Fruit fly (Drosophila melanogaster): ENCODE results near the gene CG12945.
A peak's percentile ranks its signal among the peaks of the same experiment; 100 is the strongest.

CG12945 gene

DNA sequence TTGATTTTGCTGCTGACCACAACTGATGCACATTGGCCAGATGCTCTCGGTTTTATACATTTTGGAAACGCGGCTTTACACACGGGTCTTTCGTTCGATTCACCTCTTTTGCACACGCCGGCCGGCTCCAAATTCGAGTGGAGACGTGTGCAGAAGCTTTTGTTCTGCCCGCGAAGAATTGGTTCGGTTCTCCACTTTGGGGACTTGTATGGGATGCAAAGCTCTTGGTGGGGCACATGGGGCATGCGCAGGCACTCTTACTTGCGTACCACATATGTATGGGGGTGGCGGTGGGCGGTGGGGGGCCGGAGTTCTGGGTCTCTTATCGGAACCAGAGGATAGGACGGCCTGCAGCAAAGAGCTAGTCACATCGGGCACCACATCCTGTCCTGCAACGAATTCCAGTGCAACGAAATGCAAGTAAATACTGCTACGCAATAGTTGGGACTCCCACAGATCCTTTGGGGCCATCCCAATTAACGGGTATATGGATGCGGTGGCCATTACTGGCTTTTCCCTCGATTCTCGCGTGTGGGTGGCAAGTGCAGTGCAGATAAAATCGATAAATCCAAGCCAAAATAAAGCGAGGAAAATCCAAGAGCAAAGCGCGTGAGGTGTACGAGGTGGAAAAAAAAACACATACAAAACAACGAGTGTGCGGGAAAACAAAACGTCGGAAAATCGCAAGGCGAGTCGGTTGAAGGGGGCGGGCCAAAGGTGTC, 6.5 kb downstream of the CG12945 start, which contains the start of the genes MtnA and CG8500:
Gene MtnA (minus strand): TSS at position 30 of the 722 bp plus-strand sequence.
Gene CG8500 (plus strand): TSS at position 313 of the 722 bp plus-strand sequence.
- no peak for TF ChIP-seq Abd-B (GFP tag; optimal IDR thresholded peaks at IDR 0.05)
- TF ChIP-seq rgr (GFP tag; optimal IDR thresholded peaks at IDR 0.05): peak; percentile 48
- TF ChIP-seq h (GFP tag; optimal IDR thresholded peaks at IDR 0.05): peak; percentile 17
- TF ChIP-seq Rel (GFP tag; optimal IDR thresholded peaks at IDR 0.05): no peak
- TF ChIP-seq Rel (tag; optimal IDR thresholded peaks at IDR 0.05): peak; percentile 54
- peak; percentile 100 for TF ChIP-seq Vsx2 (GFP tag; optimal IDR thresholded peaks at IDR 0.05; ENCODE audit: partially characterized antibody)
- TF ChIP-seq woc (GFP tag; optimal IDR thresholded peaks at IDR 0.05): no peak
- peak; percentile 8 for TF ChIP-seq Myc (optimal IDR thresholded peaks at IDR 0.05)
- peak; percentile 100 for TF ChIP-seq Dif (GFP tag; optimal IDR thresholded peaks at IDR 0.05; ENCODE audit: partially characterized antibody)
- no peak for TF ChIP-seq psq (GFP tag; optimal IDR thresholded peaks at IDR 0.05)
- TF ChIP-seq dl (GFP tag; optimal IDR thresholded peaks at IDR 0.05; ENCODE audit: insufficient read depth in 1 of 2, partially characterized antibody in 2 of 2): peak; percentile 97 to 99
- TF ChIP-seq foxo (GFP tag; optimal IDR thresholded peaks at IDR 0.05): peak in 1 of 2 experiments; percentile 8
- no peak for TF ChIP-seq CG32264 (GFP tag; optimal IDR thresholded peaks at IDR 0.05)

dm6 chr3R:9783240-9783917, 7.6 kb downstream of the CG12945 start:
- TF ChIP-seq Dif (GFP tag; optimal IDR thresholded peaks at IDR 0.05; ENCODE audit: partially characterized antibody) (no peak), tai (GFP tag; optimal IDR thresholded peaks at IDR 0.05) (no peak), lola (GFP tag; optimal IDR thresholded peaks at IDR 0.05) (no peak), OdsH (GFP tag; optimal IDR thresholded peaks at IDR 0.05) (no peak), dl (GFP tag; optimal IDR thresholded peaks at IDR 0.05; ENCODE audit: insufficient read depth in 1 of 2, partially characterized antibody in 2 of 2) (no peak), Hnf4 (GFP tag; optimal IDR thresholded peaks at IDR 0.05) (peak; percentile 33)

DNA sequence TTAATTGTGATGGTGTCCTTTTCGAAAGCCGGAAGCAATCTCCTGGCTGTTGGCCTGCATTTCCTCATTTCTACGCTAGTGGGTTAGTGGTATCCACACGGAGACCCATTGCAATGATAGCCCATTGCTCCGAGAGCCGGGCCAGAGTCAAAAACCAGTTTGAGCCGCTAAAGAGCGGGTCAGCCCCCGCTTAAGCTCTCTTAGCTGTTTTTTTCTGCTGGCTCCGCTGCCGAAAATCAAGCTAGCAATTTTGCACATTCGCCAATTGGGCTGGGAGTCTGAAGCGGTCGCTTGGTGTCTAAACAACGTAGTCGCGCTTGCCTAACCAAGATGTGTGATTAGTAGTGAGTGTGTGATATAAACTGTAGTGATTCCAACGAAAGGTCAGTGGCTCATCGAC, 11.3 kb downstream of the CG12945 start, which contains the start of gene CG12947:
Gene CG12947 (plus strand): TSS at position 301 of the 400 bp plus-strand sequence.
- TF ChIP-seq GATAd (GFP tag; optimal IDR thresholded peaks at IDR 0.05) (no peak), Dfd (GFP tag; optimal IDR thresholded peaks at IDR 0.05) (no peak), Jra (GFP tag; optimal IDR thresholded peaks at IDR 0.05) (no peak), dl (GFP tag; optimal IDR thresholded peaks at IDR 0.05; ENCODE audit: insufficient read depth in 1 of 2, partially characterized antibody in 2 of 2) (no peak), Hr78 (GFP tag; optimal IDR thresholded peaks at IDR 0.05) (no peak), HLH106 (tag; optimal IDR thresholded peaks at IDR 0.05) (no peak), Mio (GFP tag; optimal IDR thresholded peaks at IDR 0.05) (no peak), ey (GFP tag; optimal IDR thresholded peaks at IDR 0.05) (no peak), foxo (GFP tag; optimal IDR thresholded peaks at IDR 0.05) (no peak), sv (GFP tag; optimal IDR thresholded peaks at IDR 0.05) (no peak), Abd-B (GFP tag; optimal IDR thresholded peaks at IDR 0.05) (no peak), N (GFP tag; optimal IDR thresholded peaks at IDR 0.05) (no peak), Vsx2 (GFP tag; optimal IDR thresholded peaks at IDR 0.05; ENCODE audit: partially characterized antibody) (no peak), Dif (GFP tag; optimal IDR thresholded peaks at IDR 0.05; ENCODE audit: partially characterized antibody) (no peak), rgr (GFP tag; optimal IDR thresholded peaks at IDR 0.05) (no peak), dmrt93B (GFP tag; optimal IDR thresholded peaks at IDR 0.05) (no peak), Hr83 (GFP tag; optimal IDR thresholded peaks at IDR 0.05; ENCODE audit: poor library complexity, severe bottlenecking) (no peak), sage (GFP tag; optimal IDR thresholded peaks at IDR 0.05) (no peak)

dm6 chr3R:9777941-9778360, 13.1 kb downstream of the CG12945 start, which contains the start of gene RpS29:
RpS29 (plus strand) TSS chr3R:9778042.
- TF ChIP-seq Myc (optimal IDR thresholded peaks at IDR 0.05) (peak; percentile 70), Jra (GFP tag; optimal IDR thresholded peaks at IDR 0.05) (peak; percentile 67), HLH106 (tag; optimal IDR thresholded peaks at IDR 0.05) (peak; percentile 72), br (GFP tag; optimal IDR thresholded peaks at IDR 0.05) (peak; percentile 83), fru (GFP tag; optimal IDR thresholded peaks at IDR 0.05) (peak; percentile 72), dmrt93B (GFP tag; optimal IDR thresholded peaks at IDR 0.05) (peak; percentile 74), pan (optimal IDR thresholded peaks at IDR 0.05) (no peak), OdsH (GFP tag; optimal IDR thresholded peaks at IDR 0.05) (peak; percentile 73), foxo (GFP tag; optimal IDR thresholded peaks at IDR 0.05) (peak in 1 of 2 experiments; percentile 91), Dif (GFP tag; optimal IDR thresholded peaks at IDR 0.05; ENCODE audit: partially characterized antibody) (peak; percentile 28), dsf (GFP tag; optimal IDR thresholded peaks at IDR 0.05; ENCODE audit: borderline replicate concordance) (peak; percentile 48), Rel (GFP tag; optimal IDR thresholded peaks at IDR 0.05) (no peak), Rel (tag; optimal IDR thresholded peaks at IDR 0.05) (peak; percentile 69), psq (GFP tag; optimal IDR thresholded peaks at IDR 0.05) (peak; percentile 68), Sp1 (GFP tag; optimal IDR thresholded peaks at IDR 0.05) (peak; percentile 72), h (GFP tag; optimal IDR thresholded peaks at IDR 0.05) (peak; percentile 86), N (GFP tag; optimal IDR thresholded peaks at IDR 0.05) (no peak), Dfd (GFP tag; optimal IDR thresholded peaks at IDR 0.05) (no peak), Abd-B (GFP tag; optimal IDR thresholded peaks at IDR 0.05) (no peak), Hr78 (GFP tag; optimal IDR thresholded peaks at IDR 0.05) (no peak), CG9705 (GFP tag; optimal IDR thresholded peaks at IDR 0.05) (peak; percentile 85), dl (GFP tag; optimal IDR thresholded peaks at IDR 0.05; ENCODE audit: insufficient read depth in 1 of 2, partially characterized antibody in 2 of 2) (no peak), jim (GFP tag; optimal IDR thresholded peaks at IDR 0.05) (peak; percentile 92), Hr83 (GFP tag; optimal IDR thresholded peaks at IDR 0.05; ENCODE audit: poor library complexity, severe bottlenecking) (peak; percentile 98), rgr (GFP tag; optimal IDR thresholded peaks at IDR 0.05) (peak; percentile 87), sv (GFP tag; optimal IDR thresholded peaks at IDR 0.05) (peak; percentile 83), ey (GFP tag; optimal IDR thresholded peaks at IDR 0.05) (peak; percentile 77), Hnf4 (GFP tag; optimal IDR thresholded peaks at IDR 0.05) (peak; percentile 84)
